Fruit fly (Drosophila melanogaster) whole organism, embryonic: Measurements from ENCODE around the gene fiz.

ENCODE experiments used
- Atf6 ChIP-seq: fragments of 200-800 bp; sonication (Bioruptor generic); IDR thresholded peaks from 2 replicates; pipeline ENCODE4 v1.3.6; 2022; ENCODE audit warnings: missing biosample characterization, missing genetic modification characterization
- Bdp1 ChIP-seq: fragments of 200-800 bp; sonication (Bioruptor generic); optimal IDR thresholded peaks from 3 replicates; lab custom pipeline; 2016; ENCODE audit warnings: missing biosample characterization, missing genetic modification characterization
- CG12071 ChIP-seq: fragments of 200-800 bp; sonication (Bioruptor generic); optimal IDR thresholded peaks from 3 replicates; lab custom pipeline; 2018; ENCODE audit warnings: missing biosample characterization, mild to moderate bottlenecking, missing genetic modification characterization
- CG13287 ChIP-seq: fragments of 200-800 bp; sonication (Bioruptor generic); IDR thresholded peaks from 2 replicates; pipeline ENCODE4 v1.3.6; 2022; ENCODE audit warnings: missing biosample characterization, missing genetic modification characterization; ENCODE audit not compliant: partially characterized antibody
- CG1529 ChIP-seq: fragments of 200-800 bp; sonication (Bioruptor generic); optimal IDR thresholded peaks from 3 replicates; lab custom pipeline; 2018; ENCODE audit warnings: missing biosample characterization, missing genetic modification characterization
- CG16813 ChIP-seq: fragments of 200-800 bp; sonication (Bioruptor generic); IDR thresholded peaks from 3 replicates; pipeline ENCODE4 v1.3.6; 2022; ENCODE audit warnings: missing biosample characterization, missing genetic modification characterization; ENCODE audit not compliant: partially characterized antibody
- CG2199 ChIP-seq: fragments of 200-800 bp; sonication (Bioruptor generic); IDR thresholded peaks from 3 replicates; pipeline ENCODE4 v1.3.6; 2022; ENCODE audit warnings: missing biosample characterization, missing genetic modification characterization
- CG2202 ChIP-seq: fragments of 200-800 bp; sonication (Bioruptor generic); optimal IDR thresholded peaks from 2 replicates; lab custom pipeline; 2018; ENCODE audit warnings: missing biosample characterization, mild to moderate bottlenecking, missing genetic modification characterization
- CG2875 ChIP-seq: fragments of 200-800 bp; sonication (Bioruptor generic); optimal IDR thresholded peaks from 2 replicates; lab custom pipeline; 2017; ENCODE audit warnings: missing biosample characterization, mild to moderate bottlenecking, missing genetic modification characterization, missing genetic modification reagents
- CG3847 ChIP-seq: fragments of 200-800 bp; sonication (Bioruptor generic); IDR thresholded peaks from 2 replicates; pipeline ENCODE4 v1.3.6; 2022; ENCODE audit warnings: missing biosample characterization, missing genetic modification characterization
- CG4404 ChIP-seq: fragments of 200-800 bp; sonication (Bioruptor generic); IDR thresholded peaks from 2 replicates; pipeline ENCODE4 v1.3.6; 2022; ENCODE audit warnings: missing biosample characterization, missing genetic modification characterization
- CG4424 ChIP-seq: fragments of 200-800 bp; sonication (Bioruptor generic); optimal IDR thresholded peaks from 3 replicates; lab custom pipeline; 2016; ENCODE audit warnings: missing biosample characterization, missing genetic modification characterization
- CG4617 ChIP-seq: fragments of 200-800 bp; sonication (Bioruptor generic); optimal IDR thresholded peaks from 3 replicates; lab custom pipeline; 2016; ENCODE audit warnings: missing biosample characterization, missing genetic modification characterization, borderline replicate concordance
- CG7786 ChIP-seq: fragments of 200-800 bp; sonication (Bioruptor generic); optimal IDR thresholded peaks from 2 replicates; lab custom pipeline; 2016; ENCODE audit warnings: missing biosample characterization, missing genetic modification characterization
- CG9797 ChIP-seq: fragments of 200-800 bp; sonication (Bioruptor generic); optimal IDR thresholded peaks from 3 replicates; lab custom pipeline; 2018; ENCODE audit warnings: missing biosample characterization, mild to moderate bottlenecking, missing genetic modification characterization
- Camta ChIP-seq: fragments of 200-800 bp; sonication (Bioruptor generic); optimal IDR thresholded peaks from 2 replicates; lab custom pipeline; 2016; ENCODE audit warnings: missing biosample characterization, missing genetic modification characterization
- Dek ChIP-seq: fragments of 200-800 bp; sonication (Bioruptor generic); optimal IDR thresholded peaks from 3 replicates; lab custom pipeline; 2019; ENCODE audit warnings: missing biosample characterization, mild to moderate bottlenecking, missing genetic modification characterization, moderate library complexity
- Elba2 ChIP-seq: fragments of 200-800 bp; sonication (Bioruptor generic); optimal IDR thresholded peaks from 3 replicates; lab custom pipeline; 2016; ENCODE audit warnings: missing biosample characterization, missing genetic modification characterization
- GATAe ChIP-seq: fragments of 200-800 bp; sonication (Bioruptor generic); conservative IDR thresholded peaks from 2 replicates; pipeline ENCODE4 v1.3.6; 2022; ENCODE audit warnings: missing biosample characterization, missing genetic modification characterization
- Hsf ChIP-seq: fragments of 200-800 bp; sonication (Bioruptor generic); optimal IDR thresholded peaks from 3 replicates; lab custom pipeline; 2016; ENCODE audit warnings: missing biosample characterization, missing genetic modification characterization
- Lhr ChIP-seq: fragments of 200-800 bp; sonication (Bioruptor generic); optimal IDR thresholded peaks from 3 replicates; lab custom pipeline; 2017; ENCODE audit warnings: mild to moderate bottlenecking, missing biosample characterization, missing genetic modification reagents, missing genetic modification characterization
- Med ChIP-seq: fragments of 200-800 bp; sonication (Bioruptor generic); peaks from one replicate; lab custom pipeline; 2016; ENCODE audit warnings: missing biosample characterization, missing genetic modification characterization, mild to moderate bottlenecking, inconsistent platforms, moderate library complexity
- Mrtf ChIP-seq: fragments of 200-800 bp; sonication (Bioruptor generic); IDR thresholded peaks from 3 replicates; pipeline ENCODE4 v1.3.6; 2022; ENCODE audit warnings: missing biosample characterization, missing genetic modification characterization
- Oaz ChIP-seq: fragments of 200-800 bp; sonication (Bioruptor generic); IDR thresholded peaks from 2 replicates; pipeline ENCODE4 v1.3.6; 2022; ENCODE audit warnings: missing biosample characterization, missing genetic modification characterization
- Poxn ChIP-seq: fragments of 200-800 bp; sonication (Bioruptor generic); IDR thresholded peaks from 2 replicates; pipeline ENCODE4 v1.3.6; 2022; ENCODE audit warnings: missing biosample characterization, missing genetic modification characterization
- Sry-δ ChIP-seq: fragments of 200-800 bp; sonication (Bioruptor generic); optimal IDR thresholded peaks from 2 replicates; lab custom pipeline; 2016; ENCODE audit warnings: missing biosample characterization, missing genetic modification characterization
- Vsx1 ChIP-seq: fragments of 200-800 bp; sonication (Bioruptor generic); optimal IDR thresholded peaks from 2 replicates; lab custom pipeline; 2017; ENCODE audit warnings: missing biosample characterization, mild to moderate bottlenecking, missing genetic modification characterization, missing genetic modification reagents
- crol ChIP-seq: fragments of 200-800 bp; sonication (Bioruptor generic); IDR thresholded peaks from 2 replicates; pipeline ENCODE4 v1.3.6; 2022; ENCODE audit warnings: missing biosample characterization, missing genetic modification characterization
- crp ChIP-seq, 2 experiments: fragments of 200-800 bp; sonication (Bioruptor generic); optimal IDR thresholded peaks; 2 replicates in 1 of 2; 3 replicates in 1 of 2; lab custom pipeline; 2017; ENCODE audit warnings: missing biosample characterization in 2 of 2, missing genetic modification characterization in 2 of 2, mild to moderate bottlenecking in 1 of 2, moderate library complexity in 1 of 2
- dimm ChIP-seq: fragments of 200-800 bp; sonication (Bioruptor generic); IDR thresholded peaks from 2 replicates; pipeline ENCODE4 v1.3.6; 2022; ENCODE audit warnings: missing biosample characterization, missing genetic modification characterization
- exex ChIP-seq: fragments of 200-800 bp; sonication (Bioruptor generic); optimal IDR thresholded peaks from 4 replicates; lab custom pipeline; 2018; ENCODE audit warnings: missing biosample characterization, mild to moderate bottlenecking, missing genetic modification characterization, moderate library complexity
- fd64A ChIP-seq: fragments of 200-800 bp; sonication (Bioruptor generic); optimal IDR thresholded peaks from 3 replicates; lab custom pipeline; 2018; ENCODE audit warnings: missing biosample characterization, mild to moderate bottlenecking, missing genetic modification characterization
- gfzf ChIP-seq: fragments of 200-800 bp; sonication (Bioruptor generic); optimal IDR thresholded peaks from 2 replicates; lab custom pipeline; 2016; ENCODE audit warnings: missing biosample characterization, mild to moderate bottlenecking, missing genetic modification characterization, moderate library complexity
- h ChIP-seq: fragments of >200 bp; optimal IDR thresholded peaks from 2 replicates; lab custom pipeline; 2017
- odd ChIP-seq: fragments of 200-800 bp; sonication (Bioruptor generic); optimal IDR thresholded peaks from 2 replicates; lab custom pipeline; 2017; ENCODE audit warnings: missing biosample characterization, mild to moderate bottlenecking, missing genetic modification characterization
- pb ChIP-seq: fragments of 200-800 bp; sonication (Bioruptor generic); optimal IDR thresholded peaks from 3 replicates; lab custom pipeline; 2016; ENCODE audit warnings: missing biosample characterization, missing genetic modification characterization
- peb ChIP-seq: fragments of 200-800 bp; sonication (Bioruptor generic); IDR thresholded peaks from 2 replicates; pipeline ENCODE4 v1.3.6; 2022; ENCODE audit warnings: missing biosample characterization, missing genetic modification characterization
- pho ChIP-seq: fragments of 200-800 bp; sonication (Bioruptor generic); optimal IDR thresholded peaks from 2 replicates; lab custom pipeline; 2016; ENCODE audit warnings: missing biosample characterization, missing genetic modification characterization
- phol ChIP-seq: fragments of 200-800 bp; sonication (Bioruptor generic); optimal IDR thresholded peaks from 3 replicates; lab custom pipeline; 2018; ENCODE audit warnings: missing biosample characterization, mild to moderate bottlenecking, missing genetic modification characterization, moderate library complexity
- prd ChIP-seq, 3 experiments: fragments of >200 bp in 2 of 3; fragments of 200-800 bp in 1 of 3; sonication (Bioruptor generic) in 1 of 3; optimal IDR thresholded peaks in 2 of 3; IDR thresholded peaks in 1 of 3; 2 replicates in 2 of 3; 3 replicates in 1 of 3; pipeline versions ENCODE4 v1.3.6 to Lab custom; 2017 to 2022; ENCODE audit warnings: missing biosample characterization in 1 of 3, missing genetic modification characterization in 1 of 3
- pros ChIP-seq: fragments of 200-800 bp; sonication (Bioruptor generic); optimal IDR thresholded peaks from 3 replicates; lab custom pipeline; 2019; ENCODE audit warnings: missing biosample characterization, mild to moderate bottlenecking, missing genetic modification characterization, moderate library complexity
- sna ChIP-seq: fragments of 200-800 bp; sonication (Bioruptor generic); IDR thresholded peaks from 2 replicates; pipeline ENCODE4 v1.3.6; 2022; ENCODE audit warnings: missing biosample characterization, missing genetic modification characterization; ENCODE audit not compliant: partially characterized antibody
- tin ChIP-seq: fragments of 200-800 bp; sonication (Bioruptor generic); optimal IDR thresholded peaks from 3 replicates; lab custom pipeline; 2016; ENCODE audit warnings: missing biosample characterization, missing genetic modification characterization
- unc-4 ChIP-seq: fragments of 200-800 bp; sonication (Bioruptor generic); IDR thresholded peaks from 2 replicates; pipeline ENCODE4 v1.3.6; 2022; ENCODE audit warnings: missing biosample characterization, missing genetic modification characterization; ENCODE audit not compliant: partially characterized antibody
- vnd ChIP-seq: fragments of 200-800 bp; sonication (Bioruptor generic); IDR thresholded peaks from 3 replicates; pipeline ENCODE4 v1.3.6; 2022; ENCODE audit warnings: missing biosample characterization, missing genetic modification characterization; ENCODE audit not compliant: partially characterized antibody
- vvl ChIP-seq: fragments of 200-800 bp; sonication (Bioruptor generic); IDR thresholded peaks from 2 replicates; pipeline ENCODE4 v1.3.6; 2022; ENCODE audit warnings: missing biosample characterization, missing genetic modification characterization
- zfh1 ChIP-seq: fragments of 200-800 bp; sonication (Bioruptor generic); IDR thresholded peaks from 3 replicates; pipeline ENCODE4 v1.3.6; 2022; ENCODE audit warnings: missing biosample characterization, missing genetic modification characterization

The fiz gene

DNA sequence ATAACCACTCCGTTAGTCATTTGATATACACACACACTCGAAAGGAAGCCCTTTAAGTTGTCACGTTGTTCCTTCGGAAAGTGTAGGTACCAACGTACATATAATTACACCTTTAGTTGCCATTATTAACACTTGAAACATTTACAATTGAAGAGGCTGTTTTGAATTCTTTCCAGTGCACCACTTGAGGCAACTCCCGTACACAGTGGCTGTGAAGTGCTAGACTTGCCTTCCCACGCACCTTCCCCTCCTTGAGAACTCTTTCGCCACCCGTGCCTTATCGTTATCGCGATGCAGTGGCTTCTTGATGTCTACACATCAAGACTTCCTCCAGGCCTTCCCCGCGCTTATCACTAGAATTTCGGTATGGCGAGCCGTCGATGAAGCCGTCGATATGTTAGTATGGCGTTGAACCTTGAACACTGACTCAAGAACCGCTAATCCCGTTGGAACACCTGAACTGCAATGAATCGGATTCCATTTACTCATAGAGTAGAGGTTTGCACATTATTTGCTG is 41.9 kb upstream of the fiz start (continued):
- TF ChIP-seq CG7786 (GFP tag; lab: Kevin White, UChicago) (no peak), h (lab: Kevin White, UChicago) (no peak), exex (tag; lab: Kevin White, UChicago) (peak; percentile 23), Vsx1 (no peak), odd (GFP tag; lab: Kevin White, UChicago) (no peak), Oaz (GFP tag; lab: Robert Waterston, UW) (no peak), dimm (GFP tag; lab: Robert Waterston, UW) (no peak), CG2875 (GFP tag; lab: Kevin White, UChicago) (no peak), Lhr (GFP tag; lab: Kevin White, UChicago) (no peak), pb (GFP tag; lab: Kevin White, UChicago) (no peak), CG12071 (GFP tag; lab: Kevin White, UChicago) (no peak), Bdp1 (no peak), phol (tag; lab: Kevin White, UChicago) (no peak), vnd (peak; percentile 47; the same call in 1 of the 3 replicates), vvl (GFP tag; lab: Robert Waterston, UW) (peak; percentile 4; the same call in 1 of the 2 replicates), CG16813 (no peak), crol (peak; percentile 62), zfh1 (GFP tag; lab: Robert Waterston, UW) (no peak), Poxn (GFP tag; lab: Robert Waterston, UW) (no peak), CG9797 (GFP tag; lab: Kevin White, UChicago) (no peak), CG13287 (GFP tag; lab: Robert Waterston, UW) (no peak), CG2199 (GFP tag; lab: Robert Waterston, UW) (no peak)

DNA sequence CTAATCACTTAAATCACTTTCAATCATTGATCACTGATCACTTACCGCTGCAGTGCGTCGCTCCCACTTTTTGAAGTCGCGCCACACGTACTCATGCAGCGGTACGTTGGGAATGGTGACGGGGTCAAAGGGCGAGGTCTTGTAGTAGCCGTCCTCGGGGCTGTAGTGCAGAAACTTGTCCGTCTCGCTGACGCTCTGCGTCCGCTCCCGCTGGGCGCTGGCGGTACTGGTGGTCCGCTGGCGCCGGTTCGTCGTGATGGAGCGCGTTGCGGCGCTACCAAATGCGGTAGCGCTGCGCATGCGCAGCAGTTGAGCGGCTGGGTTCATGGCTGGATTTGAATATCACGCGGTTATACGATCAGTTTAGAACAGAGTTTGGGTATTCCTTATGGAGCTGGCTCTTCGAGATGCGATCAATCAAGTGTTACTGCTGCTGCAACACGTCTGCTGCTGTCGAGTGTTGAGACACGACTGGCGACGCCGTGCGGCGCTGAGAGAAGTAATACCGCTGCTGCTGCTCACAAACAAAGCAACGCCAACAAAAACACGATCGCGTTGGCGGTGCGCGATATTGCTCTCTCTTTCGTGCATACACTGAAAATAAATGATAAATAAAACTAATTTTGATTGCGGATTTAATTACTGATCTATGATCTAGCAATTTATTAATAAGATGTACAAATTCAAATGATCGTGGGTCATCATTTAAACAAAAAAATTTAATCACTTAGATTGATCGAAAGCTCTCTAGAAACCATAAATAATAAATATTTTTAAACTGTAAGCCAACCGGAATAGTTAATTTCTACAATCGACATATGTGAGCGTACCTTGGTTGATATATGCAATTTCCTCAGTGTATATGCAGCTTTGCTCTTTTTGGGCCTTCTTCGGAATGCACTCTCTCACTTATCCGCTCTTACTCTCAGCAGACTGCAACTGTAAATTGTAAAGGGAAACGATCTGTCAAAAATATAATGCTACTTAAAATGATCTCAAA is 41.1 kb upstream of the fiz start:
- TF ChIP-seq GATAe (GFP tag; lab: Robert Waterston, UW) (peak; percentile 29; the same call in 1 of the 2 replicates), Dek (tag; lab: Kevin White, UChicago) (peak; percentile 81), unc-4 (GFP tag; lab: Robert Waterston, UW) (no peak), Atf6 (GFP tag; lab: Robert Waterston, UW) (peak; percentile 79; the same call in 1 of the 2 replicates), CG4617 (GFP tag; lab: Kevin White, UChicago) (peak; percentile 83), CG4424 (GFP tag; lab: Kevin White, UChicago) (peak; percentile 94), phol (tag; lab: Kevin White, UChicago) (peak; percentile 97), CG2202 (tag; lab: Kevin White, UChicago) (peak; percentile 95), Hsf (GFP tag; lab: Kevin White, UChicago) (peak; percentile 93), sna (no peak), peb (GFP tag; lab: Robert Waterston, UW) (peak; percentile 87), CG4404 (GFP tag; lab: Robert Waterston, UW) (peak; percentile 91), Camta (peak; percentile 85), Sry-δ (GFP tag; lab: Kevin White, UChicago) (peak; percentile 30), Mrtf (peak; percentile 79), fd64A (GFP tag; lab: Kevin White, UChicago) (peak; percentile 76), pros (GFP tag; lab: Kevin White, UChicago) (peak; percentile 54), CG3847 (GFP tag; lab: Robert Waterston, UW) (peak; percentile 66), CG1529 (GFP tag; lab: Kevin White, UChicago) (peak; percentile 97), prd (optimal IDR thresholded peaks at IDR 0.05; lab: Kevin White, UChicago) (no peak), prd (GFP tag; IDR thresholded peaks at IDR 0.05; lab: Robert Waterston, UW) (peak; percentile 93), pho (GFP tag; lab: Kevin White, UChicago) (peak; percentile 71), Elba2 (GFP tag; lab: Kevin White, UChicago) (peak; percentile 80), tin (GFP tag; lab: Kevin White, UChicago) (peak; percentile 91), Med (GFP tag; lab: Kevin White, UChicago) (peak; percentile 90), gfzf (GFP tag; lab: Kevin White, UChicago) (no peak), crp (GFP tag; optimal IDR thresholded peaks at IDR 0.05; lab: Kevin White, UChicago) (peak; percentile 14 to 64)
